Fruit fly (Drosophila melanogaster) whole organism, embryonic: Measurements from ENCODE around the gene ND-PDSW.

ENCODE experiments used
- Atf3 ChIP-seq: fragments of 200-800 bp; sonication (Bioruptor generic); optimal IDR thresholded peaks from 3 replicates; lab custom pipeline; 2016; ENCODE audit warnings: missing biosample characterization, missing genetic modification characterization
- B-H1 ChIP-seq: fragments of 200-800 bp; sonication (Bioruptor generic); IDR thresholded peaks from 3 replicates; pipeline ENCODE4 v1.3.6; 2022; ENCODE audit warnings: missing biosample characterization, missing genetic modification characterization
- C15 ChIP-seq: fragments of 200-800 bp; sonication (Bioruptor generic); IDR thresholded peaks from 3 replicates; pipeline ENCODE4 v1.3.6; 2022; ENCODE audit warnings: missing biosample characterization, missing genetic modification characterization
- CG1024 ChIP-seq: fragments of 200-800 bp; sonication (Bioruptor generic); IDR thresholded peaks from 2 replicates; pipeline ENCODE4 v1.3.6; 2022; ENCODE audit warnings: missing biosample characterization, missing genetic modification characterization
- CG10274 ChIP-seq: fragments of 200-800 bp; sonication (Bioruptor generic); optimal IDR thresholded peaks from 3 replicates; lab custom pipeline; 2017; ENCODE audit warnings: missing biosample characterization, mild to moderate bottlenecking, missing genetic modification characterization
- CG12071 ChIP-seq: fragments of 200-800 bp; sonication (Bioruptor generic); optimal IDR thresholded peaks from 3 replicates; lab custom pipeline; 2018; ENCODE audit warnings: missing biosample characterization, mild to moderate bottlenecking, missing genetic modification characterization
- CG15514 ChIP-seq: fragments of 200-800 bp; sonication (Bioruptor generic); optimal IDR thresholded peaks from 3 replicates; lab custom pipeline; 2017; ENCODE audit warnings: missing biosample characterization, missing genetic modification characterization, mild to moderate bottlenecking, moderate library complexity, missing genetic modification reagents
- CG1603 ChIP-seq: fragments of 200-800 bp; sonication (Bioruptor generic); optimal IDR thresholded peaks from 2 replicates; lab custom pipeline; 2019; ENCODE audit warnings: missing biosample characterization, mild to moderate bottlenecking, missing genetic modification characterization, moderate library complexity
- CG16815 ChIP-seq: fragments of 200-800 bp; sonication (Bioruptor generic); optimal IDR thresholded peaks from 3 replicates; lab custom pipeline; 2017; ENCODE audit warnings: missing biosample characterization, mild to moderate bottlenecking, missing genetic modification characterization
- CG17186 ChIP-seq: fragments of 200-800 bp; sonication (Bioruptor generic); optimal IDR thresholded peaks from 3 replicates; lab custom pipeline; 2017; ENCODE audit warnings: missing biosample characterization, missing genetic modification reagents, missing genetic modification characterization
- CG17359 ChIP-seq: fragments of 200-800 bp; sonication (Bioruptor generic); optimal IDR thresholded peaks from 3 replicates; lab custom pipeline; 2018; ENCODE audit warnings: missing biosample characterization, mild to moderate bottlenecking, missing genetic modification characterization, moderate library complexity
- CG17912 ChIP-seq: fragments of 200-800 bp; sonication (Bioruptor generic); optimal IDR thresholded peaks from 2 replicates; lab custom pipeline; 2018; ENCODE audit warnings: missing biosample characterization, mild to moderate bottlenecking, missing genetic modification characterization
- CG18619 ChIP-seq: fragments of 200-800 bp; sonication (Bioruptor generic); optimal IDR thresholded peaks from 3 replicates; lab custom pipeline; 2017; ENCODE audit warnings: missing biosample characterization, mild to moderate bottlenecking, missing genetic modification characterization
- CG2120 ChIP-seq: fragments of 200-800 bp; sonication (Bioruptor generic); optimal IDR thresholded peaks from 3 replicates; lab custom pipeline; 2016; ENCODE audit warnings: missing biosample characterization, missing genetic modification characterization
- CG32767 ChIP-seq: fragments of 200-800 bp; sonication (Bioruptor generic); IDR thresholded peaks from 2 replicates; pipeline ENCODE4 v1.3.6; 2022; ENCODE audit warnings: missing biosample characterization, missing genetic modification characterization
- CG34422 ChIP-seq: fragments of 200-800 bp; sonication (Bioruptor generic); IDR thresholded peaks from 3 replicates; pipeline ENCODE4 v1.3.6; 2022; ENCODE audit warnings: missing biosample characterization, missing genetic modification characterization
- CG3838 ChIP-seq: fragments of 200-800 bp; sonication (Bioruptor generic); optimal IDR thresholded peaks from 3 replicates; lab custom pipeline; 2016; ENCODE audit warnings: missing biosample characterization, missing genetic modification characterization
- CG6854 ChIP-seq: fragments of 200-800 bp; sonication (Bioruptor generic); optimal IDR thresholded peaks from 3 replicates; lab custom pipeline; 2017; ENCODE audit warnings: missing biosample characterization, mild to moderate bottlenecking, missing genetic modification characterization
- CG7987 ChIP-seq: fragments of 200-800 bp; sonication (Bioruptor generic); optimal IDR thresholded peaks from 2 replicates; lab custom pipeline; 2018; ENCODE audit warnings: missing biosample characterization, mild to moderate bottlenecking, missing genetic modification characterization, moderate library complexity
- CG8478 ChIP-seq: fragments of >200 bp; optimal IDR thresholded peaks from 2 replicates; lab custom pipeline; 2018
- Doc3 ChIP-seq: fragments of 200-800 bp; sonication (Bioruptor generic); IDR thresholded peaks from 3 replicates; pipeline ENCODE4 v1.3.6; 2022; ENCODE audit warnings: missing biosample characterization, missing genetic modification characterization; ENCODE audit not compliant: partially characterized antibody
- E2f1 ChIP-seq: fragments of 200-800 bp; sonication (Bioruptor generic); IDR thresholded peaks from 2 replicates; pipeline ENCODE4 v1.3.6; 2022; ENCODE audit warnings: missing biosample characterization, missing genetic modification characterization
- HLH54F ChIP-seq: fragments of 200-800 bp; sonication (Bioruptor generic); optimal IDR thresholded peaks from 3 replicates; lab custom pipeline; 2016; ENCODE audit warnings: missing biosample characterization, missing genetic modification characterization
- Hand ChIP-seq: fragments of 200-800 bp; sonication (Bioruptor generic); optimal IDR thresholded peaks from 2 replicates; lab custom pipeline; 2017; ENCODE audit warnings: mild to moderate bottlenecking, missing biosample characterization, missing genetic modification reagents, missing genetic modification characterization
- Hr3 ChIP-seq: fragments of 200-800 bp; sonication (Bioruptor generic); optimal IDR thresholded peaks from 3 replicates; lab custom pipeline; 2016; ENCODE audit warnings: missing biosample characterization, missing genetic modification characterization
- Hr51 ChIP-seq, 2 experiments: fragments of 200-800 bp; sonication (Bioruptor generic); optimal IDR thresholded peaks; 2 replicates in 1 of 2; 3 replicates in 1 of 2; lab custom pipeline; 2016 to 2018; ENCODE audit warnings: missing biosample characterization in 2 of 2, missing genetic modification characterization in 2 of 2, mild to moderate bottlenecking in 1 of 2, moderate library complexity in 1 of 2
- Lim3 ChIP-seq: fragments of 200-800 bp; sonication (Bioruptor generic); IDR thresholded peaks from 2 replicates; pipeline ENCODE4 v1.3.6; 2022; ENCODE audit warnings: missing biosample characterization, missing genetic modification characterization
- Nf-YA ChIP-seq: fragments of 200-800 bp; sonication (Bioruptor generic); IDR thresholded peaks from 2 replicates; pipeline ENCODE4 v1.3.6; 2022; ENCODE audit warnings: missing biosample characterization, missing genetic modification characterization
- Oli ChIP-seq: fragments of 200-800 bp; sonication (Bioruptor generic); optimal IDR thresholded peaks from 2 replicates; lab custom pipeline; 2018; ENCODE audit warnings: missing biosample characterization, mild to moderate bottlenecking, missing genetic modification characterization, moderate library complexity
- Sox102F ChIP-seq: fragments of 200-800 bp; sonication (Bioruptor generic); optimal IDR thresholded peaks from 2 replicates; lab custom pipeline; 2018; ENCODE audit warnings: missing biosample characterization, mild to moderate bottlenecking, missing genetic modification characterization, moderate library complexity
- ac ChIP-seq: fragments of 200-800 bp; sonication (Bioruptor generic); optimal IDR thresholded peaks from 3 replicates; lab custom pipeline; 2017; ENCODE audit warnings: missing biosample characterization, mild to moderate bottlenecking, missing genetic modification characterization
- amos ChIP-seq: fragments of 200-800 bp; sonication (Bioruptor generic); IDR thresholded peaks from 2 replicates; pipeline ENCODE4 v1.3.6; 2022; ENCODE audit warnings: missing biosample characterization, missing genetic modification characterization; ENCODE audit not compliant: partially characterized antibody
- bab2 ChIP-seq: fragments of 200-800 bp; sonication (Bioruptor generic); optimal IDR thresholded peaks from 2 replicates; lab custom pipeline; 2016; ENCODE audit warnings: missing biosample characterization, missing genetic modification characterization
- bigmax ChIP-seq: fragments of 200-800 bp; sonication (Bioruptor generic); optimal IDR thresholded peaks from 2 replicates; lab custom pipeline; 2018; ENCODE audit warnings: missing biosample characterization, mild to moderate bottlenecking, missing genetic modification characterization
- cas ChIP-seq: fragments of 200-800 bp; sonication (Bioruptor generic); IDR thresholded peaks from 2 replicates; pipeline ENCODE4 v1.3.6; 2022; ENCODE audit warnings: missing biosample characterization, missing genetic modification characterization
- ci ChIP-seq: fragments of 200-800 bp; sonication (Bioruptor generic); IDR thresholded peaks from 3 replicates; pipeline ENCODE4 v1.3.6; 2022; ENCODE audit warnings: missing biosample characterization, missing genetic modification characterization
- dati ChIP-seq: fragments of 200-800 bp; sonication (Bioruptor generic); IDR thresholded peaks from 2 replicates; pipeline ENCODE4 v1.3.6; 2022; ENCODE audit warnings: missing biosample characterization, missing genetic modification characterization
- esg ChIP-seq: fragments of 200-800 bp; sonication (Bioruptor generic); conservative IDR thresholded peaks from 2 replicates; pipeline ENCODE4 v1.3.6; 2022; ENCODE audit warnings: missing biosample characterization, missing genetic modification characterization
- ftz-f1 ChIP-seq: fragments of 200-800 bp; sonication (Bioruptor generic); optimal IDR thresholded peaks from 2 replicates; lab custom pipeline; 2016; ENCODE audit warnings: missing biosample characterization, missing genetic modification characterization
- hkb ChIP-seq, 2 experiments: fragments of 200-800 bp in 1 of 2; fragments of >200 bp in 1 of 2; sonication (Bioruptor generic) in 1 of 2; IDR thresholded peaks in 1 of 2; optimal IDR thresholded peaks in 1 of 2; 2 replicates each; pipeline versions ENCODE4 v1.3.6 to Lab custom; 2017 to 2022; ENCODE audit warnings: missing biosample characterization in 1 of 2, missing genetic modification characterization in 1 of 2
- klu ChIP-seq: fragments of 200-800 bp; sonication (Bioruptor generic); IDR thresholded peaks from 2 replicates; pipeline ENCODE4 v1.3.6; 2022; ENCODE audit warnings: missing biosample characterization, missing genetic modification characterization
- lbe ChIP-seq: fragments of 200-800 bp; sonication (Bioruptor generic); optimal IDR thresholded peaks from 2 replicates; lab custom pipeline; 2016; ENCODE audit warnings: missing biosample characterization, mild to moderate bottlenecking, missing genetic modification characterization
- lilli ChIP-seq: fragments of 200-800 bp; sonication (Bioruptor generic); optimal IDR thresholded peaks from 3 replicates; lab custom pipeline; 2016; ENCODE audit warnings: missing biosample characterization, missing genetic modification characterization
- mam ChIP-seq: fragments of 200-800 bp; sonication (Bioruptor generic); optimal IDR thresholded peaks from 3 replicates; lab custom pipeline; 2016; ENCODE audit warnings: missing biosample characterization, missing genetic modification characterization
- odd ChIP-seq: fragments of 200-800 bp; sonication (Bioruptor generic); optimal IDR thresholded peaks from 2 replicates; lab custom pipeline; 2017; ENCODE audit warnings: missing biosample characterization, mild to moderate bottlenecking, missing genetic modification characterization
- pnt ChIP-seq: fragments of 200-800 bp; sonication (Bioruptor generic); optimal IDR thresholded peaks from 3 replicates; lab custom pipeline; 2016; ENCODE audit warnings: missing biosample characterization, missing genetic modification characterization
- pum ChIP-seq: fragments of 200-800 bp; sonication (Bioruptor generic); optimal IDR thresholded peaks from 2 replicates; lab custom pipeline; 2016; ENCODE audit warnings: missing biosample characterization, missing genetic modification characterization
- sisA ChIP-seq: fragments of 200-800 bp; sonication (Bioruptor generic); IDR thresholded peaks from 2 replicates; pipeline ENCODE4 v1.3.6; 2022; ENCODE audit warnings: missing biosample characterization, missing genetic modification characterization
- ssp ChIP-seq: fragments of 200-800 bp; sonication (Bioruptor generic); IDR thresholded peaks from 2 replicates; pipeline ENCODE4 v1.3.6; 2022; ENCODE audit warnings: missing biosample characterization, missing genetic modification characterization
- tin ChIP-seq: fragments of 200-800 bp; sonication (Bioruptor generic); optimal IDR thresholded peaks from 3 replicates; lab custom pipeline; 2016; ENCODE audit warnings: missing biosample characterization, missing genetic modification characterization
- yki ChIP-seq: fragments of >200 bp; optimal IDR thresholded peaks from 3 replicates; lab custom pipeline; 2018

Gene ND-PDSW

dm6 chr2L:3444789-3445188, 21.2 kb upstream of the ND-PDSW start (continued):
- TF ChIP-seq CG1603 (tag; lab: Kevin White, UChicago) (peak; percentile 72), pnt (GFP tag; lab: Kevin White, UChicago) (peak; percentile 47), sisA (GFP tag; lab: Robert Waterston, UW) (peak; percentile 46), Sox102F (no peak), CG3838 (GFP tag; lab: Kevin White, UChicago) (no peak), CG16815 (GFP tag; lab: Kevin White, UChicago) (peak; percentile 4), ac (GFP tag; lab: Kevin White, UChicago) (no peak), lbe (GFP tag; lab: Kevin White, UChicago) (no peak), CG10274 (GFP tag; lab: Kevin White, UChicago) (no peak), Hand (GFP tag; lab: Kevin White, UChicago) (no peak), ssp (GFP tag; lab: Robert Waterston, UW) (0 out of 2 replicates have a peak, but pooled peaks have one; percentile 28), tin (GFP tag; lab: Kevin White, UChicago) (peak; percentile 45), yki (lab: Kevin White, UChicago) (no peak), CG17359 (tag; lab: Kevin White, UChicago) (peak; percentile 37), Lim3 (GFP tag; lab: Robert Waterston, UW) (no peak), CG2120 (GFP tag; lab: Kevin White, UChicago) (peak; percentile 46), klu (0 out of 2 replicates have a peak, but pooled peaks have one; percentile 27), E2f1 (GFP tag; lab: Robert Waterston, UW) (peak; percentile 45; the same call in 1 of the 2 replicates), hkb (optimal IDR thresholded peaks at IDR 0.05; lab: Kevin White, UChicago) (no peak), hkb (GFP tag; IDR thresholded peaks at IDR 0.05; lab: Robert Waterston, UW) (peak; percentile 63), amos (GFP tag; lab: Robert Waterston, UW) (no peak), CG18619 (no peak), B-H1 (peak; percentile 27; the same call in 1 of the 3 replicates), CG7987 (GFP tag; lab: Kevin White, UChicago) (no peak), esg (peak; percentile 60), CG17912 (GFP tag; lab: Kevin White, UChicago) (no peak), CG1024 (GFP tag; lab: Robert Waterston, UW) (0 out of 2 replicates have a peak, but pooled peaks have one; percentile 36), cas (GFP tag; lab: Robert Waterston, UW) (no peak), ci (peak; percentile 63), Doc3 (GFP tag; lab: Robert Waterston, UW) (no peak), Oli (tag; lab: Kevin White, UChicago) (peak; percentile 49), CG17186 (GFP tag; lab: Kevin White, UChicago) (no peak), Nf-YA (GFP tag; lab: Robert Waterston, UW) (peak; percentile 38; the same call in 1 of the 2 replicates), C15 (no peak), CG8478 (lab: Kevin White, UChicago) (no peak), HLH54F (GFP tag; lab: Kevin White, UChicago) (peak; percentile 9), bab2 (peak; percentile 28), Hr51 (GFP tag; optimal IDR thresholded peaks at IDR 0.05; lab: Kevin White, UChicago) (peak in 1 of 2 experiments; percentile 6), CG12071 (GFP tag; lab: Kevin White, UChicago) (no peak), CG34422 (GFP tag; lab: Robert Waterston, UW) (0 out of 3 replicates have a peak, but pooled peaks have one; percentile 44), bigmax (GFP tag; lab: Kevin White, UChicago) (no peak), Atf3 (GFP tag; lab: Kevin White, UChicago) (peak; percentile 17), pum (GFP tag; lab: Kevin White, UChicago) (peak; percentile 5), Hr3 (GFP tag; lab: Kevin White, UChicago) (peak; percentile 32), CG32767 (GFP tag; lab: Robert Waterston, UW) (no peak), CG15514 (peak; percentile 28), odd (GFP tag; lab: Kevin White, UChicago) (no peak), lilli (peak; percentile 21), dati (GFP tag; lab: Robert Waterston, UW) (no peak), ftz-f1 (GFP tag; lab: Kevin White, UChicago) (no peak), CG6854 (GFP tag; lab: Kevin White, UChicago) (no peak), mam (peak; percentile 19)
